Fruit fly (Drosophila melanogaster): ENCODE measurements around the gene CG14109.

Gene CG14109

DNA sequence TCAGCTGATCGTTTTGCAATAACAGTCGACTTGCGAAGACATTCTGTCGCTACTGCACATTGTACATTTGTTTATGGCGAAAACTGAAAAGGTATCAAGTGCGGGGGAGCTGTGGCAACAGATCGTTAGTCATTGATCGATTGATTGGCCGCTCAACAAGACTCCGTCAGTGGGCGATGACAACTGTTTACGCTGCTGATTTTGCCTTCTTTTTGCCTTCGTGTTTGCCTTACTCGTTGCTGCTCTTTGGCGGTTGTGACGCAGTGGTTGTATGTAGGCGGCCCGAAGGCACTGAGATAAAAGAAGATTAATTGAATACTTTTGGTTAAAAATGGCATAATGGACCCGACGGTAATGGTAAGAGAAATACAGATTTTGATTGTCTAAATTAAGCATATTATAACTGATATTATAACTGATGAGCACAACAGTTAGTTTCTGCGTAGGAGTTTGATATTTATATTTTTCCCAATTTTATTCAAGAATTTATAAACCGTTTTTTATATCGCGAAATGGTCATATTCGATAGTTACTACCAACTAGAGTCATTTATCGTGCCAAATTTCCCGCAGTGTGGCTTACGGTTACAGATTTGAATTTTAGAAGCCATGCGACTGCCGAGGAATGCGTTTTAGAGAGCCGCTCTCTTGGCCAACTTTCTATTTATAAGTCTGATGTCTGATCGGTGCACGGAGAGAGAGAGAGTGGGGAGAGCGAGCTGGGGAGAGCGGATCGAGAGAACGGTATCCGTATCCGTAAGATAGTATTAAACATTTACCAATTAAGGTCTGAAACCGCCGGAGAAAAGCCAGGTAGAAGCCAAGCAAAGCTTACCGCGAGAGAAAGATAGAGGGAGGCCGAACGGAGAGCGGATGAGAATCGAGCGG lies 36.1 kb downstream of the CG14109 start (continued):
- peak; percentile 90 for TF ChIP-seq Ets96B (tag; optimal IDR thresholded peaks at IDR 0.05)
- TF ChIP-seq Ets21C (GFP tag; optimal IDR thresholded peaks at IDR 0.05) = peak; percentile 69
- no peak for TF ChIP-seq CG6854 (GFP tag; optimal IDR thresholded peaks at IDR 0.05)
- peak; percentile 94 for TF ChIP-seq eg (GFP tag; IDR thresholded peaks at IDR 0.05)
- TF ChIP-seq Eip93F (GFP tag; optimal IDR thresholded peaks at IDR 0.05) = peak; percentile 63
- TF ChIP-seq Sox15 (GFP tag; optimal IDR thresholded peaks at IDR 0.05) = peak; percentile 80
- TF ChIP-seq CG6163 (GFP tag; IDR thresholded peaks at IDR 0.05) = peak; percentile 92
- peak; percentile 76 for TF ChIP-seq CG7368 (GFP tag; optimal IDR thresholded peaks at IDR 0.05)
- peak; percentile 84 for TF ChIP-seq CG8319 (GFP tag; optimal IDR thresholded peaks at IDR 0.05)
- peak; percentile 96 for TF ChIP-seq Lpt (GFP tag; optimal IDR thresholded peaks at IDR 0.05)
- peak; percentile 95 for TF ChIP-seq esn (GFP tag; optimal IDR thresholded peaks at IDR 0.05)
- TF ChIP-seq CG9139 (GFP tag; optimal IDR thresholded peaks at IDR 0.05) = peak; percentile 55
- peak; percentile 84 for TF ChIP-seq CG1621 (tag; optimal IDR thresholded peaks at IDR 0.05)
- TF ChIP-seq Hr39 (GFP tag; optimal IDR thresholded peaks at IDR 0.05) = peak; percentile 76
- TF ChIP-seq pdm3 (GFP tag; optimal IDR thresholded peaks at IDR 0.05) = peak; percentile 91
- TF ChIP-seq spab (GFP tag; optimal IDR thresholded peaks at IDR 0.05) = peak; percentile 93
- TF ChIP-seq net (GFP tag; optimal IDR thresholded peaks at IDR 0.05) = peak; percentile 95
- TF ChIP-seq Eip75B (GFP tag; optimal IDR thresholded peaks at IDR 0.05) = peak; percentile 91
- peak; percentile 94 for TF ChIP-seq Hr4 (GFP tag; optimal IDR thresholded peaks at IDR 0.05)
- TF ChIP-seq Sox14 (GFP tag; optimal IDR thresholded peaks at IDR 0.05) = peak; percentile 89
- TF ChIP-seq CG11294 (GFP tag; IDR thresholded peaks at IDR 0.05) = peak; percentile 89
- peak; percentile 82 for TF ChIP-seq CG16779 (tag; optimal IDR thresholded peaks at IDR 0.05)
- peak; percentile 89 for TF ChIP-seq CG10669 (GFP tag; optimal IDR thresholded peaks at IDR 0.05)
- peak; percentile 90 for TF ChIP-seq CG8632 (GFP tag; optimal IDR thresholded peaks at IDR 0.05)
- TF ChIP-seq vri (GFP tag; optimal IDR thresholded peaks at IDR 0.05) = peak; percentile 62
- TF ChIP-seq CG6276 (GFP tag; optimal IDR thresholded peaks at IDR 0.05) = peak; percentile 97
- TF ChIP-seq CG10631 (GFP tag; optimal IDR thresholded peaks at IDR 0.05) = peak; percentile 93
- TF ChIP-seq svp (GFP tag) = peak; percentile 93
- TF ChIP-seq Hr38 (GFP tag; optimal IDR thresholded peaks at IDR 0.05) = no peak
- peak; percentile 88 for TF ChIP-seq dsx (GFP tag; optimal IDR thresholded peaks at IDR 0.05; ENCODE audit: poor library complexity, severe bottlenecking)
- peak; percentile 95 for TF ChIP-seq acj6 (GFP tag; optimal IDR thresholded peaks at IDR 0.05)
- peak; percentile 98 for TF ChIP-seq CG32006 (GFP tag; optimal IDR thresholded peaks at IDR 0.05)

DNA sequence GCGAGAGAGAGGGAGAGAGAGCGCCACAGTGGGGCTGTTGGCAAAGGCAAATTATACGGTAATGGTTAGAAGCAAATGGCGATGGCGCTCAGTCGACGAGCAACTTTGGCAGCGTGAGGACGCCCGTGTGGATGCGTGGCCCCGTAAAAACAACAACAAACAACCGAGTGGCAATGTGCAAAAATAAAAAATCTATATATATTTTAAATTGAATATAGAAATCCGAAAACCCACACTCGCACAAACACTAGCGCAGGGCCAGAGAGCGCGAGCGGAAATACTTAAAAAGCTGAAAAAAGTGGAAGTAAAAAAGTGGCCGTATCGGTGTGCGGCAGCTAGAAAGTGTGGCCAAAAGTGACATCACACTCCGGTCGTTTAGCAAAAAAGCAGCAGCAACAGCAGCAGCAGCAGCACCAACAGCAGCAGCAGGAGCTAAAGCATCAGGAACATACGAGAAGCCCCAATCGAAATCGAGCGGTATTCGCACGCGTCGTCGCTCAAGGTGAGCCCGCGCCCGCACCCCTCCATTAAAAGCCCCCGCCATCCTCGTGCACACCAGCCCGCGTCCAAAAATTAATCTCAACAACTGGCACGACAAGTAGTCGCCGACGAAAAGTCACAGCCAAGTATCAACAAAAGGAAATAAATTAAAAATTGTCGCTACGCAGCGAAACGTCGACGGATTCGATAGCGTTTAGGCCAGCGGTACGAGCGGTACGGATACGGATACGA lies 36.9 kb downstream of the CG14109 start, which contains the start of gene stv:
TSS of gene stv (plus strand) at position 89 of the 732 bp plus-strand sequence.
- peak; percentile 47 for TF ChIP-seq vri (GFP tag; optimal IDR thresholded peaks at IDR 0.05)
- peak; percentile 23; the same call in 1 of the 3 replicates for TF ChIP-seq eg (GFP tag; IDR thresholded peaks at IDR 0.05)
- peak; percentile 77 for TF ChIP-seq Eip78C (GFP tag)
- no peak for TF ChIP-seq Gug (GFP tag; IDR thresholded peaks at IDR 0.05)
- TF ChIP-seq CG6854 (GFP tag; optimal IDR thresholded peaks at IDR 0.05) = peak; percentile 15
- no peak for TF ChIP-seq Ets21C (GFP tag; optimal IDR thresholded peaks at IDR 0.05)
- peak; percentile 33; the same call in 2 of the 3 replicates for TF ChIP-seq CG8119 (GFP tag; IDR thresholded peaks at IDR 0.05)
- no peak for TF ChIP-seq fd85E (GFP tag; optimal IDR thresholded peaks at IDR 0.05)
- TF ChIP-seq CG1621 (tag; optimal IDR thresholded peaks at IDR 0.05) = peak; percentile 35
- TF ChIP-seq svp (GFP tag) = peak; percentile 68
- TF ChIP-seq fkh (GFP tag; optimal IDR thresholded peaks at IDR 0.05) = no peak
- TF ChIP-seq Blimp-1 (GFP tag; optimal IDR thresholded peaks at IDR 0.05) = no peak
- TF ChIP-seq CG6163 (GFP tag; IDR thresholded peaks at IDR 0.05) = peak; percentile 50; the same call in 1 of the 3 replicates
